Worm (Caenorhabditis elegans): ENCODE measurements around the gene C46A5.1.

Gene C46A5.1

ce11 chrIV:7796432-7797113 lies 32.8 kb downstream of the C46A5.1 start, which contains the start of gene sgo-1 (continued):
- 0 out of 2 replicates have a peak, but pooled peaks have one; percentile 62 for TF ChIP-seq F39B2.1 (GFP tag; IDR thresholded peaks at IDR 0.05)
- TF ChIP-seq ceh-91 (GFP tag; IDR thresholded peaks at IDR 0.05) = peak; percentile 98
- no peak for TF ChIP-seq bed-1 (GFP tag; IDR thresholded peaks at IDR 0.05)
- TF ChIP-seq Y53G8AR.9 (GFP tag; conservative IDR thresholded peaks at IDR 0.05) = peak; percentile 90
- peak; percentile 35; the same call in 1 of the 2 replicates for TF ChIP-seq cebp-1 (GFP tag; IDR thresholded peaks at IDR 0.05)
- TF ChIP-seq cebp-1 (tag; optimal IDR thresholded peaks at IDR 0.05) = no peak
- peak; percentile 99 for TF ChIP-seq D2030.7 (GFP tag; IDR thresholded peaks at IDR 0.05)
- TF ChIP-seq pha-4 (tag; optimal IDR thresholded peaks at IDR 0.05) = no peak
- TF ChIP-seq gei-17 (GFP tag; optimal IDR thresholded peaks at IDR 0.05) = no peak
- TF ChIP-seq C17E4.6 (GFP tag; IDR thresholded peaks at IDR 0.05) = peak; percentile 88
- peak; percentile 41; the same call in 1 of the 2 replicates for TF ChIP-seq attf-3 (GFP tag; conservative IDR thresholded peaks at IDR 0.05)
- 0 out of 2 replicates have a peak, but pooled peaks have one; percentile 43 for TF ChIP-seq Y67H2A.10 (GFP tag; conservative IDR thresholded peaks at IDR 0.05)
- peak; percentile 70 for TF ChIP-seq athp-1 (tag; optimal IDR thresholded peaks at IDR 0.05)
- no peak for TF ChIP-seq madf-10 (tag; optimal IDR thresholded peaks at IDR 0.05)
- peak in 2 of 3 experiments; percentile 2 to 82 for TF ChIP-seq lin-35 (GFP tag; optimal IDR thresholded peaks at IDR 0.05)
- TF ChIP-seq zim-3 (tag; optimal IDR thresholded peaks at IDR 0.05) = no peak
- peak; percentile 100 for TF ChIP-seq madf-6 (GFP tag; IDR thresholded peaks at IDR 0.05)
- peak; percentile 69 for TF ChIP-seq hrde-1 (tag; optimal IDR thresholded peaks at IDR 0.05; ENCODE audit: borderline replicate concordance)
- TF ChIP-seq madf-3 (GFP tag; IDR thresholded peaks at IDR 0.05) = peak; percentile 97
- peak; percentile 24 for TF ChIP-seq him-1 (tag; optimal IDR thresholded peaks at IDR 0.05)
- TF ChIP-seq unc-130 (GFP tag; optimal IDR thresholded peaks at IDR 0.05) = peak; percentile 87
- no peak for TF ChIP-seq C06A6.2 (GFP tag; conservative IDR thresholded peaks at IDR 0.05)
- peak; percentile 70 for TF ChIP-seq snpc-4 (GFP tag; optimal IDR thresholded peaks at IDR 0.05)
- TF ChIP-seq snpc-4 (tag; optimal IDR thresholded peaks at IDR 0.05) = peak in 3 of 4 experiments; percentile 41 to 70 (median 60)
- TF ChIP-seq lsl-1 (GFP tag; optimal IDR thresholded peaks at IDR 0.05) = peak; percentile 97
- TF ChIP-seq rec-8 (tag; optimal IDR thresholded peaks at IDR 0.05) = no peak
- TF ChIP-seq dox-1 (GFP tag; IDR thresholded peaks at IDR 0.05) = peak; percentile 91
- TF ChIP-seq pbrm-1 (GFP tag; IDR thresholded peaks at IDR 0.05) = peak; percentile 77; the same call in 1 of the 2 replicates
- TF ChIP-seq ztf-28 (GFP tag; IDR thresholded peaks at IDR 0.05) = peak; percentile 73; the same call in 1 of the 2 replicates
- TF ChIP-seq F49E8.2 (tag; optimal IDR thresholded peaks at IDR 0.05; ENCODE audit: insufficient read depth) = peak; percentile 85
- peak; percentile 53 for TF ChIP-seq snpc-1.1 (tag; optimal IDR thresholded peaks at IDR 0.05; ENCODE audit: insufficient read depth)
- TF ChIP-seq lir-1 (GFP tag; conservative IDR thresholded peaks at IDR 0.05) = peak; percentile 69; the same call in 1 of the 2 replicates
- TF ChIP-seq atf-7 (tag; optimal IDR thresholded peaks at IDR 0.05) = no peak
- TF ChIP-seq dpff-1 (tag; optimal IDR thresholded peaks at IDR 0.05) = no peak
- peak; percentile 93 for TF ChIP-seq tlf-1 (GFP tag; optimal IDR thresholded peaks at IDR 0.05)
- peak; percentile 78 for TF ChIP-seq mcd-1 (GFP tag; IDR thresholded peaks at IDR 0.05)
- TF ChIP-seq Y53F4B.3 (GFP tag; IDR thresholded peaks at IDR 0.05) = peak; percentile 49; the same call in 1 of the 2 replicates

ce11 chrIV:7800338-7800737 lies 36.6 kb downstream of the C46A5.1 start:
- TF ChIP-seq F49E8.2 (tag; optimal IDR thresholded peaks at IDR 0.05; ENCODE audit: insufficient read depth) = peak; percentile 80
- peak; percentile 80 for TF ChIP-seq athp-1 (tag; optimal IDR thresholded peaks at IDR 0.05)
- peak; percentile 45 for TF ChIP-seq snpc-3.4 (tag; optimal IDR thresholded peaks at IDR 0.05)
- peak; percentile 24 for TF ChIP-seq him-1 (tag; optimal IDR thresholded peaks at IDR 0.05)
- TF ChIP-seq Y79H2A.3 (GFP tag; conservative IDR thresholded peaks at IDR 0.05) = 0 out of 2 replicates have a peak, but pooled peaks have one; percentile 28
- no peak for TF ChIP-seq K12H6.12 (tag; optimal IDR thresholded peaks at IDR 0.05)
- TF ChIP-seq mes-4 (tag; optimal IDR thresholded peaks at IDR 0.05) = no peak
- no peak for TF ChIP-seq somi-1 (GFP tag; optimal IDR thresholded peaks at IDR 0.05)
- peak; percentile 74 for TF ChIP-seq C17E4.6 (GFP tag; IDR thresholded peaks at IDR 0.05)
- no peak for TF ChIP-seq aptf-3 (GFP tag; IDR thresholded peaks at IDR 0.05)
- TF ChIP-seq unc-62 (GFP tag; optimal IDR thresholded peaks at IDR 0.05) = no peak
- TF ChIP-seq madf-6 (GFP tag; IDR thresholded peaks at IDR 0.05) = peak; percentile 82
- no peak for TF ChIP-seq nhr-120 (GFP tag; IDR thresholded peaks at IDR 0.05)
- no peak for TF ChIP-seq mcd-1 (GFP tag; IDR thresholded peaks at IDR 0.05)
- no peak for TF ChIP-seq B0035.1 (tag; optimal IDR thresholded peaks at IDR 0.05)
- no peak for TF ChIP-seq ztf-25 (GFP tag; IDR thresholded peaks at IDR 0.05)

Measured in whole organism, young adult.